Fruit fly (Drosophila melanogaster): ENCODE measurements around the gene Tm2.

Gene Tm2

dm6 chr3R:15330472-15330871, 20.5 kb downstream of the Tm2 start, which contains the start of gene mRpL9 (continued):
- TF ChIP-seq CG4617 (GFP tag; optimal IDR thresholded peaks at IDR 0.05; ENCODE audit: borderline replicate concordance) (peak; percentile 76), twi (tag; optimal IDR thresholded peaks at IDR 0.05) (no peak), CG10274 (GFP tag; optimal IDR thresholded peaks at IDR 0.05) (no peak), CG33213 (GFP tag; optimal IDR thresholded peaks at IDR 0.05) (no peak), CG7987 (GFP tag; optimal IDR thresholded peaks at IDR 0.05) (no peak), CG1832 (GFP tag; optimal IDR thresholded peaks at IDR 0.05) (no peak), CG31224 (GFP tag; IDR thresholded peaks at IDR 0.05) (no peak), crp (GFP tag; optimal IDR thresholded peaks at IDR 0.05) (no peak), CG31365 (tag; optimal IDR thresholded peaks at IDR 0.05) (no peak), CG17361 (GFP tag; IDR thresholded peaks at IDR 0.05) (no peak; the same call in 2 of the 3 replicates), CG30403 (GFP tag; optimal IDR thresholded peaks at IDR 0.05) (peak; percentile 43), hth (optimal IDR thresholded peaks at IDR 0.05) (no peak), CG15601 (tag; optimal IDR thresholded peaks at IDR 0.05) (no peak), CG14441 (GFP tag; IDR thresholded peaks at IDR 0.05) (no peak), TFAM (GFP tag; optimal IDR thresholded peaks at IDR 0.05) (no peak), CG8359 (GFP tag; optimal IDR thresholded peaks at IDR 0.05; ENCODE audit: borderline replicate concordance) (no peak), Pdp1 (GFP tag; optimal IDR thresholded peaks at IDR 0.05) (peak in 1 of 2 experiments; percentile 93), Myb (GFP tag; optimal IDR thresholded peaks at IDR 0.05) (peak; percentile 77), Fer2 (tag; optimal IDR thresholded peaks at IDR 0.05) (no peak), Mad (GFP tag; optimal IDR thresholded peaks at IDR 0.05) (peak; percentile 22), ranshi (GFP tag; IDR thresholded peaks at IDR 0.05) (no peak), Med (GFP tag) (peak; percentile 78), ci (GFP tag; IDR thresholded peaks at IDR 0.05) (0 out of 3 replicates have a peak, but pooled peaks have one; percentile 37), HLH3B (GFP tag; IDR thresholded peaks at IDR 0.05) (no peak), fd96Cb (tag; optimal IDR thresholded peaks at IDR 0.05) (no peak), CG18764 (GFP tag; optimal IDR thresholded peaks at IDR 0.05) (no peak), Dll (GFP tag; IDR thresholded peaks at IDR 0.05; ENCODE audit: partially characterized antibody) (peak; percentile 49; the same call in 2 of the 4 replicates), Bteb2 (GFP tag; optimal IDR thresholded peaks at IDR 0.05) (peak; percentile 12), sug (tag; optimal IDR thresholded peaks at IDR 0.05) (peak; percentile 34), grau (tag; optimal IDR thresholded peaks at IDR 0.05) (peak; percentile 39), ase (GFP tag; IDR thresholded peaks at IDR 0.05) (no peak), tll (GFP tag; optimal IDR thresholded peaks at IDR 0.05) (peak in 1 of 2 experiments; percentile 34), Elba2 (GFP tag; optimal IDR thresholded peaks at IDR 0.05) (no peak), cwo (GFP tag; optimal IDR thresholded peaks at IDR 0.05) (no peak), CG12942 (GFP tag; optimal IDR thresholded peaks at IDR 0.05) (no peak), CkIIα-i1 (GFP tag; IDR thresholded peaks at IDR 0.05) (no peak), Neu2 (GFP tag; optimal IDR thresholded peaks at IDR 0.05; ENCODE audit: borderline replicate concordance) (no peak), CG14014 (GFP tag; IDR thresholded peaks at IDR 0.05) (no peak), ems (GFP tag; optimal IDR thresholded peaks at IDR 0.05) (no peak), CG15514 (GFP tag; optimal IDR thresholded peaks at IDR 0.05) (peak; percentile 52), knrl (GFP tag; IDR thresholded peaks at IDR 0.05; ENCODE audit: partially characterized antibody) (peak; percentile 44; the same call in 1 of the 3 replicates), Dfd (GFP tag; optimal IDR thresholded peaks at IDR 0.05) (no peak), corto (GFP tag; optimal IDR thresholded peaks at IDR 0.05) (no peak), Sox102F (GFP tag; optimal IDR thresholded peaks at IDR 0.05) (no peak), Lhr (GFP tag; optimal IDR thresholded peaks at IDR 0.05) (no peak), odd (GFP tag; optimal IDR thresholded peaks at IDR 0.05) (no peak), CG4328 (GFP tag; optimal IDR thresholded peaks at IDR 0.05) (no peak), Dbx (GFP tag; IDR thresholded peaks at IDR 0.05) (no peak), Lpt (GFP tag; optimal IDR thresholded peaks at IDR 0.05) (no peak), HmgD (GFP tag; optimal IDR thresholded peaks at IDR 0.05) (peak; percentile 17), danr (GFP tag; IDR thresholded peaks at IDR 0.05) (no peak)
